Fruit fly (Drosophila melanogaster) whole organism, pupa: Measurements from ENCODE around the gene CG3014.

Experiments
- CG12605 ChIP-seq: fragments of 200-800 bp; sonication (Bioruptor generic); IDR thresholded peaks from 2 replicates; pipeline ENCODE4 v1.3.6; 2022; ENCODE audit warnings: missing biosample characterization, missing genetic modification characterization
- CG15710 ChIP-seq: fragments of 200-800 bp; sonication (Bioruptor generic); optimal IDR thresholded peaks from 2 replicates; lab custom pipeline; 2018; ENCODE audit warnings: missing biosample characterization, mild to moderate bottlenecking, missing genetic modification characterization, moderate library complexity
- CG4496 ChIP-seq: fragments of 200-800 bp; sonication (Bioruptor generic); IDR thresholded peaks from 3 replicates; pipeline ENCODE4 v1.3.6; 2022; ENCODE audit warnings: missing biosample characterization, missing genetic modification characterization
- CG8301 ChIP-seq: fragments of 200-800 bp; sonication (Bioruptor generic); optimal IDR thresholded peaks from 2 replicates; lab custom pipeline; 2018; ENCODE audit warnings: missing biosample characterization, mild to moderate bottlenecking, missing genetic modification characterization
- CG9948 ChIP-seq: fragments of 200-800 bp; sonication (Bioruptor generic); optimal IDR thresholded peaks from 2 replicates; lab custom pipeline; 2018; ENCODE audit warnings: missing biosample characterization, mild to moderate bottlenecking, missing genetic modification characterization, moderate library complexity
- D1 ChIP-seq: fragments of 200-800 bp; sonication (Bioruptor generic); optimal IDR thresholded peaks from 2 replicates; lab custom pipeline; 2018; ENCODE audit warnings: missing biosample characterization, mild to moderate bottlenecking, missing genetic modification characterization, moderate library complexity
- Pif1A ChIP-seq: fragments of 200-800 bp; sonication (Bioruptor generic); optimal IDR thresholded peaks from 3 replicates; lab custom pipeline; 2016; ENCODE audit warnings: missing biosample characterization, missing genetic modification characterization
- rn ChIP-seq: fragments of 200-800 bp; sonication (Bioruptor generic); IDR thresholded peaks from 2 replicates; pipeline ENCODE4 v1.3.6; 2022; ENCODE audit warnings: missing biosample characterization, missing genetic modification characterization

- TF ChIP-seq CG8301 (tag; lab: Kevin White, UChicago) (no peak), CG12605 (GFP tag; lab: Robert Waterston, UW) (no peak), CG4496 (GFP tag; lab: Robert Waterston, UW) (peak; percentile 83), rn (peak; percentile 66), CG9948 (peak; percentile 34), Pif1A (no peak), CG15710 (peak; percentile 58), D1 (tag; lab: Kevin White, UChicago) (no peak)
Observed at dm6 chr3R:7809662-7810621, 7.3 kb upstream of the CG3014 start, which contains the start of the genes CG2993 and sgll.
